Fruit fly (Drosophila melanogaster) whole organism, embryonic: Measurements from ENCODE around the gene Nmdar2.
A peak's percentile ranks its signal among the peaks of the same experiment; 100 is the strongest.

Experiments used
- Bdp1 ChIP-seq: fragments of 200-800 bp; sonication (Bioruptor generic); optimal IDR thresholded peaks from 3 replicates; lab custom pipeline; 2016; ENCODE audit warnings: missing biosample characterization, missing genetic modification characterization
- CG12155 ChIP-seq: fragments of 200-800 bp; sonication (Bioruptor generic); optimal IDR thresholded peaks from 3 replicates; lab custom pipeline; 2016; ENCODE audit warnings: missing biosample characterization, missing genetic modification characterization
- CG12659 ChIP-seq: fragments of 200-800 bp; sonication (Bioruptor generic); optimal IDR thresholded peaks from 3 replicates; lab custom pipeline; 2017; ENCODE audit warnings: mild to moderate bottlenecking, missing biosample characterization, missing genetic modification reagents, missing genetic modification characterization
- CG12942 ChIP-seq: fragments of 200-800 bp; sonication (Bioruptor generic); optimal IDR thresholded peaks from 3 replicates; lab custom pipeline; 2016; ENCODE audit warnings: missing biosample characterization, missing genetic modification characterization
- CG15269 ChIP-seq: fragments of 200-800 bp; sonication (Bioruptor generic); optimal IDR thresholded peaks from 2 replicates; lab custom pipeline; 2018; ENCODE audit warnings: missing biosample characterization, mild to moderate bottlenecking, missing genetic modification characterization, moderate library complexity
- CG1602 ChIP-seq: fragments of 200-800 bp; sonication (Bioruptor generic); optimal IDR thresholded peaks from 3 replicates; lab custom pipeline; 2016; ENCODE audit warnings: missing biosample characterization, missing genetic modification characterization
- CG17359 ChIP-seq: fragments of 200-800 bp; sonication (Bioruptor generic); optimal IDR thresholded peaks from 3 replicates; lab custom pipeline; 2018; ENCODE audit warnings: missing biosample characterization, mild to moderate bottlenecking, missing genetic modification characterization, moderate library complexity
- CG2712 ChIP-seq: fragments of 200-800 bp; optimal IDR thresholded peaks from 3 replicates; lab custom pipeline; 2019; ENCODE audit warnings: missing biosample characterization, mild to moderate bottlenecking, missing genetic modification characterization, moderate library complexity
- CG30431 ChIP-seq: fragments of 200-800 bp; sonication (Bioruptor generic); optimal IDR thresholded peaks from 2 replicates; lab custom pipeline; 2017; ENCODE audit warnings: missing biosample characterization, missing genetic modification characterization
- CG3065 ChIP-seq: fragments of 200-800 bp; sonication (Bioruptor generic); optimal IDR thresholded peaks from 2 replicates; lab custom pipeline; 2016; ENCODE audit warnings: missing biosample characterization, missing genetic modification characterization
- CG31365 ChIP-seq: fragments of 200-800 bp; sonication (Bioruptor generic); optimal IDR thresholded peaks from 2 replicates; lab custom pipeline; 2018; ENCODE audit warnings: missing biosample characterization, mild to moderate bottlenecking, missing genetic modification characterization
- CG32532 ChIP-seq: fragments of 200-800 bp; sonication (Bioruptor generic); IDR thresholded peaks from 2 replicates; pipeline ENCODE4 v1.3.6; 2022; ENCODE audit warnings: missing biosample characterization, missing genetic modification characterization
- CG34376 ChIP-seq: fragments of 200-800 bp; sonication (Bioruptor generic); optimal IDR thresholded peaks from 2 replicates; lab custom pipeline; 2018; ENCODE audit warnings: missing biosample characterization, mild to moderate bottlenecking, missing genetic modification characterization
- CG3847 ChIP-seq: fragments of 200-800 bp; sonication (Bioruptor generic); IDR thresholded peaks from 2 replicates; pipeline ENCODE4 v1.3.6; 2022; ENCODE audit warnings: missing biosample characterization, missing genetic modification characterization
- CG3995 ChIP-seq: fragments of 200-800 bp; sonication (Bioruptor generic); optimal IDR thresholded peaks from 3 replicates; lab custom pipeline; 2016; ENCODE audit warnings: missing biosample characterization, missing genetic modification characterization
- CG6791 ChIP-seq: fragments of 200-800 bp; sonication (Bioruptor generic); IDR thresholded peaks from 3 replicates; pipeline ENCODE4 v1.3.6; 2022; ENCODE audit warnings: missing biosample characterization, missing genetic modification characterization; ENCODE audit not compliant: partially characterized antibody
- CG7556 ChIP-seq: fragments of 200-800 bp; sonication (Bioruptor generic); optimal IDR thresholded peaks from 2 replicates; lab custom pipeline; 2017; ENCODE audit warnings: missing biosample characterization, mild to moderate bottlenecking, missing genetic modification characterization
- Dfd ChIP-seq, 2 experiments: fragments of >200 bp; optimal IDR thresholded peaks; 2 replicates each; lab custom pipeline; 2017; ENCODE audit warnings: missing biosample characterization in 2 of 2, missing genetic modification characterization in 2 of 2
- Drgx ChIP-seq: fragments of 200-800 bp; sonication (Bioruptor generic); IDR thresholded peaks from 2 replicates; pipeline ENCODE4 v1.3.6; 2022; ENCODE audit warnings: missing biosample characterization, missing genetic modification characterization
- Elba2 ChIP-seq: fragments of 200-800 bp; sonication (Bioruptor generic); optimal IDR thresholded peaks from 3 replicates; lab custom pipeline; 2016; ENCODE audit warnings: missing biosample characterization, missing genetic modification characterization
- Fer1 ChIP-seq: fragments of 200-800 bp; sonication (Bioruptor generic); optimal IDR thresholded peaks from 2 replicates; lab custom pipeline; 2017; ENCODE audit warnings: missing biosample characterization, mild to moderate bottlenecking, missing genetic modification characterization
- GATAe ChIP-seq: fragments of 200-800 bp; sonication (Bioruptor generic); conservative IDR thresholded peaks from 2 replicates; pipeline ENCODE4 v1.3.6; 2022; ENCODE audit warnings: missing biosample characterization, missing genetic modification characterization
- H2.0 ChIP-seq: fragments of 200-800 bp; sonication (Bioruptor generic); IDR thresholded peaks from 2 replicates; pipeline ENCODE4 v1.3.6; 2022; ENCODE audit warnings: missing biosample characterization, missing genetic modification characterization
- Hmr ChIP-seq: fragments of 200-800 bp; sonication (Bioruptor generic); optimal IDR thresholded peaks from 3 replicates; lab custom pipeline; 2017; ENCODE audit warnings: mild to moderate bottlenecking, missing biosample characterization, missing genetic modification reagents, missing genetic modification characterization
- Hr3 ChIP-seq: fragments of 200-800 bp; sonication (Bioruptor generic); optimal IDR thresholded peaks from 3 replicates; lab custom pipeline; 2016; ENCODE audit warnings: missing biosample characterization, missing genetic modification characterization
- Hr39 ChIP-seq: fragments of >200 bp; optimal IDR thresholded peaks from 2 replicates; lab custom pipeline; 2017
- Lpt ChIP-seq: fragments of >200 bp; optimal IDR thresholded peaks from 2 replicates; lab custom pipeline; 2018; ENCODE audit warnings: missing biosample characterization, missing genetic modification characterization
- Nf-YC ChIP-seq: fragments of 200-800 bp; optimal IDR thresholded peaks from 3 replicates; lab custom pipeline; 2019; ENCODE audit warnings: missing biosample characterization, mild to moderate bottlenecking, missing genetic modification characterization, moderate library complexity
- Oaz ChIP-seq: fragments of 200-800 bp; sonication (Bioruptor generic); IDR thresholded peaks from 2 replicates; pipeline ENCODE4 v1.3.6; 2022; ENCODE audit warnings: missing biosample characterization, missing genetic modification characterization
- Oli ChIP-seq: fragments of 200-800 bp; sonication (Bioruptor generic); optimal IDR thresholded peaks from 2 replicates; lab custom pipeline; 2018; ENCODE audit warnings: missing biosample characterization, mild to moderate bottlenecking, missing genetic modification characterization, moderate library complexity
- Rfx ChIP-seq: fragments of 200-800 bp; sonication (Bioruptor generic); IDR thresholded peaks from 2 replicates; pipeline ENCODE4 v1.3.6; 2022; ENCODE audit warnings: missing biosample characterization, missing genetic modification characterization
- amos ChIP-seq: fragments of 200-800 bp; sonication (Bioruptor generic); IDR thresholded peaks from 2 replicates; pipeline ENCODE4 v1.3.6; 2022; ENCODE audit warnings: missing biosample characterization, missing genetic modification characterization; ENCODE audit not compliant: partially characterized antibody
- chif ChIP-seq, 2 experiments: fragments of 200-800 bp; sonication (Bioruptor generic); optimal IDR thresholded peaks; 3 replicates each; lab custom pipeline; 2016; ENCODE audit warnings: missing biosample characterization in 2 of 2, missing genetic modification characterization in 2 of 2
- danr ChIP-seq: fragments of 200-800 bp; sonication (Bioruptor generic); IDR thresholded peaks from 2 replicates; pipeline ENCODE4 v1.3.6; 2022; ENCODE audit warnings: missing biosample characterization, missing genetic modification characterization
- dysf ChIP-seq: fragments of 200-800 bp; sonication (Bioruptor generic); IDR thresholded peaks from 3 replicates; pipeline ENCODE4 v1.3.6; 2022; ENCODE audit warnings: missing biosample characterization, missing genetic modification characterization
- eyg ChIP-seq: fragments of 200-800 bp; sonication (Bioruptor generic); optimal IDR thresholded peaks from 3 replicates; lab custom pipeline; 2016; ENCODE audit warnings: missing biosample characterization, missing genetic modification characterization
- fd64A ChIP-seq: fragments of 200-800 bp; sonication (Bioruptor generic); optimal IDR thresholded peaks from 3 replicates; lab custom pipeline; 2018; ENCODE audit warnings: missing biosample characterization, mild to moderate bottlenecking, missing genetic modification characterization
- her ChIP-seq: fragments of 200-800 bp; sonication (Bioruptor generic); optimal IDR thresholded peaks from 2 replicates; lab custom pipeline; 2016; ENCODE audit warnings: missing biosample characterization, missing genetic modification characterization
- hth ChIP-seq: fragments of >200 bp; optimal IDR thresholded peaks from 2 replicates; lab custom pipeline; 2017; ENCODE audit warnings: inconsistent platforms
- kay ChIP-seq: fragments of 200-800 bp; sonication (Bioruptor generic); optimal IDR thresholded peaks from 2 replicates; lab custom pipeline; 2016; ENCODE audit warnings: missing biosample characterization, missing genetic modification characterization
- klu ChIP-seq: fragments of 200-800 bp; sonication (Bioruptor generic); IDR thresholded peaks from 2 replicates; pipeline ENCODE4 v1.3.6; 2022; ENCODE audit warnings: missing biosample characterization, missing genetic modification characterization
- kni ChIP-seq: fragments of 200-800 bp; sonication (Bioruptor generic); optimal IDR thresholded peaks from 3 replicates; lab custom pipeline; 2017; ENCODE audit warnings: mild to moderate bottlenecking, missing biosample characterization, missing genetic modification reagents, missing genetic modification characterization
- lbe ChIP-seq: fragments of 200-800 bp; sonication (Bioruptor generic); optimal IDR thresholded peaks from 2 replicates; lab custom pipeline; 2016; ENCODE audit warnings: missing biosample characterization, mild to moderate bottlenecking, missing genetic modification characterization
- mld ChIP-seq: fragments of 200-800 bp; sonication (Bioruptor generic); IDR thresholded peaks from 3 replicates; pipeline ENCODE4 v1.3.6; 2022; ENCODE audit warnings: missing biosample characterization, missing genetic modification characterization; ENCODE audit not compliant: partially characterized antibody
- org-1 ChIP-seq: fragments of 200-800 bp; sonication (Bioruptor generic); optimal IDR thresholded peaks from 2 replicates; lab custom pipeline; 2017; ENCODE audit warnings: missing biosample characterization, missing genetic modification characterization
- pho ChIP-seq: fragments of 200-800 bp; sonication (Bioruptor generic); optimal IDR thresholded peaks from 2 replicates; lab custom pipeline; 2016; ENCODE audit warnings: missing biosample characterization, missing genetic modification characterization
- phol ChIP-seq: fragments of 200-800 bp; sonication (Bioruptor generic); optimal IDR thresholded peaks from 3 replicates; lab custom pipeline; 2018; ENCODE audit warnings: missing biosample characterization, mild to moderate bottlenecking, missing genetic modification characterization, moderate library complexity
- scrt ChIP-seq: fragments of 200-800 bp; sonication (Bioruptor generic); optimal IDR thresholded peaks from 2 replicates; lab custom pipeline; 2018; ENCODE audit warnings: missing biosample characterization, mild to moderate bottlenecking, missing genetic modification characterization, moderate library complexity
- tgo ChIP-seq: fragments of 200-800 bp; sonication (Bioruptor generic); IDR thresholded peaks from 3 replicates; pipeline ENCODE4 v1.3.6; 2022; ENCODE audit warnings: missing biosample characterization, missing genetic modification characterization
- tin ChIP-seq: fragments of 200-800 bp; sonication (Bioruptor generic); optimal IDR thresholded peaks from 3 replicates; lab custom pipeline; 2016; ENCODE audit warnings: missing biosample characterization, missing genetic modification characterization
- trem ChIP-seq: fragments of 200-800 bp; optimal IDR thresholded peaks from 3 replicates; lab custom pipeline; 2019; ENCODE audit warnings: missing biosample characterization, mild to moderate bottlenecking, missing genetic modification characterization, moderate library complexity

Gene Nmdar2

dm6 chrX:1482840-1483518 is 24.6 kb downstream of the Nmdar2 start, which contains the start of the genes sta and inc (continued):
- TF ChIP-seq Elba2 (GFP tag; lab: Kevin White, UChicago) (no peak), CG1602 (no peak), Bdp1 (GFP tag; lab: Kevin White, UChicago) (peak; percentile 27), trem (tag; lab: Kevin White, UChicago) (peak; percentile 81), chif (GFP tag; optimal IDR thresholded peaks at IDR 0.05; lab: Kevin White, UChicago) (peak; percentile 38 to 44), pho (GFP tag; lab: Kevin White, UChicago) (peak; percentile 42), H2.0 (GFP tag; lab: Robert Waterston, UW) (0 out of 2 replicates have a peak, but pooled peaks have one; percentile 5), org-1 (GFP tag; lab: Kevin White, UChicago) (peak; percentile 59), CG7556 (GFP tag; lab: Kevin White, UChicago) (peak; percentile 60), CG3995 (peak; percentile 57), her (GFP tag; lab: Kevin White, UChicago) (peak; percentile 83), lbe (GFP tag; lab: Kevin White, UChicago) (peak; percentile 35), CG15269 (tag; lab: Kevin White, UChicago) (peak; percentile 60), tgo (GFP tag; lab: Robert Waterston, UW) (no peak; the same call in 2 of the 3 replicates), dysf (GFP tag; lab: Robert Waterston, UW) (peak; percentile 50; the same call in 1 of the 3 replicates), scrt (GFP tag; lab: Kevin White, UChicago) (peak; percentile 73), Dfd (GFP tag; optimal IDR thresholded peaks at IDR 0.05; lab: Kevin White, UChicago) (no peak), danr (GFP tag; lab: Robert Waterston, UW) (no peak), Hmr (GFP tag; lab: Kevin White, UChicago) (peak; percentile 92), Oaz (no peak), CG30431 (peak; percentile 26), phol (tag; lab: Kevin White, UChicago) (peak; percentile 97), kni (peak; percentile 64), tin (GFP tag; lab: Kevin White, UChicago) (peak; percentile 31), kay (GFP tag; lab: Kevin White, UChicago) (peak; percentile 0), Lpt (GFP tag; lab: Kevin White, UChicago) (no peak), GATAe (GFP tag; lab: Robert Waterston, UW) (no peak), eyg (GFP tag; lab: Kevin White, UChicago) (peak; percentile 26), mld (GFP tag; lab: Robert Waterston, UW) (no peak), klu (GFP tag; lab: Robert Waterston, UW) (no peak), Oli (tag; lab: Kevin White, UChicago) (peak; percentile 31), CG12155 (GFP tag; lab: Kevin White, UChicago) (peak; percentile 34), Drgx (GFP tag; lab: Robert Waterston, UW) (peak; percentile 43; the same call in 1 of the 2 replicates), CG17359 (peak; percentile 67), Fer1 (GFP tag; lab: Kevin White, UChicago) (peak; percentile 90), Rfx (peak; percentile 80), fd64A (peak; percentile 52), CG34376 (GFP tag; lab: Kevin White, UChicago) (peak; percentile 92), CG3847 (GFP tag; lab: Robert Waterston, UW) (peak; percentile 68), CG6791 (GFP tag; lab: Robert Waterston, UW) (peak; percentile 61; the same call in 2 of the 3 replicates), Nf-YC (tag; lab: Kevin White, UChicago) (peak; percentile 53), CG32532 (GFP tag; lab: Robert Waterston, UW) (peak; percentile 66), CG3065 (GFP tag; lab: Kevin White, UChicago) (no peak), CG2712 (peak; percentile 69), Hr39 (lab: Kevin White, UChicago) (no peak), CG12659 (GFP tag; lab: Kevin White, UChicago) (peak; percentile 94), amos (GFP tag; lab: Robert Waterston, UW) (peak; percentile 68), Hr3 (GFP tag; lab: Kevin White, UChicago) (no peak), hth (lab: Kevin White, UChicago) (no peak), CG12942 (GFP tag; lab: Kevin White, UChicago) (no peak), CG31365 (peak; percentile 73)
